Worm (Caenorhabditis elegans) whole organism, late embryonic: ENCODE data around the gene eas-1.

Experiments used
- C38D4.7 ChIP-seq: fragments of 200-800 bp; sonication (Bioruptor generic); optimal IDR thresholded peaks from 2 replicates; lab custom pipeline; 2018; ENCODE audit warnings: mild to moderate bottlenecking, missing genetic modification characterization, moderate library complexity, missing compliant biosample characterization
- F13H6.1 ChIP-seq: sonication (generic microtip); optimal IDR thresholded peaks from 2 replicates; lab custom pipeline; 2016; ENCODE audit warnings: missing genetic modification characterization, missing compliant biosample characterization
- K09A11.1 ChIP-seq: sonication (generic microtip); optimal IDR thresholded peaks from 2 replicates; lab custom pipeline; 2017; ENCODE audit warnings: antibody characterized with exemption, mild to moderate bottlenecking, missing genetic modification characterization, missing compliant biosample characterization; ENCODE audit not compliant: insufficient read depth
- T23F11.4 ChIP-seq: fragments of 200-800 bp; sonication (Bioruptor generic); optimal IDR thresholded peaks from 2 replicates; lab custom pipeline; 2018; ENCODE audit warnings: mild to moderate bottlenecking, missing genetic modification characterization, missing compliant biosample characterization
- ahr-1 ChIP-seq: sonication (generic microtip); optimal IDR thresholded peaks from 2 replicates; lab custom pipeline; 2016; ENCODE audit warnings: missing genetic modification characterization, missing compliant biosample characterization
- ama-1 ChIP-seq: fragments of 150-350 bp; optimal IDR thresholded peaks from 2 replicates; lab custom pipeline; 2014
- ceh-19 ChIP-seq: fragments of 200-800 bp; sonication (Bioruptor generic); optimal IDR thresholded peaks from 2 replicates; lab custom pipeline; 2018; ENCODE audit warnings: mild to moderate bottlenecking, missing genetic modification characterization, missing compliant biosample characterization
- ceh-22 ChIP-seq: sonication (generic microtip); optimal IDR thresholded peaks from 2 replicates; lab custom pipeline; 2017; ENCODE audit warnings: missing biosample characterization, missing genetic modification characterization
- ceh-24 ChIP-seq: sonication (generic microtip); optimal IDR thresholded peaks from 2 replicates; lab custom pipeline; 2016; ENCODE audit warnings: mild to moderate bottlenecking, missing genetic modification characterization, missing compliant biosample characterization
- ceh-30 ChIP-seq: fragments of 150-350 bp; optimal IDR thresholded peaks from 2 replicates; lab custom pipeline; 2014; ENCODE audit warnings: missing biosample characterization, missing genetic modification characterization
- ceh-31 ChIP-seq: sonication (generic microtip); optimal IDR thresholded peaks from 2 replicates; lab custom pipeline; 2016; ENCODE audit warnings: missing genetic modification characterization, missing compliant biosample characterization
- ceh-45 ChIP-seq: fragments of 200-800 bp; sonication (Bioruptor generic); IDR thresholded peaks from 2 replicates; pipeline ENCODE4 v1.3.6; 2022; ENCODE audit warnings: missing genetic modification reagents, missing genetic modification characterization, missing compliant biosample characterization
- ceh-48 ChIP-seq: sonication (generic microtip); optimal IDR thresholded peaks from 2 replicates; lab custom pipeline; 2016; ENCODE audit warnings: missing genetic modification characterization, inconsistent platforms, missing compliant biosample characterization
- ceh-9 ChIP-seq: sonication (generic microtip); optimal IDR thresholded peaks from 2 replicates; lab custom pipeline; 2016; ENCODE audit warnings: mild to moderate bottlenecking, missing genetic modification characterization, inconsistent platforms, missing compliant biosample characterization
- dmd-4 ChIP-seq: sonication (generic microtip); optimal IDR thresholded peaks from 2 replicates; lab custom pipeline; 2016; ENCODE audit warnings: borderline replicate concordance, missing genetic modification characterization, missing compliant biosample characterization
- ets-4 ChIP-seq: sonication (generic microtip); optimal IDR thresholded peaks from 2 replicates; lab custom pipeline; 2016; ENCODE audit warnings: missing genetic modification characterization, missing compliant biosample characterization
- fkh-10 ChIP-seq: fragments of 150-350 bp; optimal IDR thresholded peaks from 2 replicates; lab custom pipeline; 2014; ENCODE audit warnings: missing biosample characterization, missing genetic modification reagents, missing genetic modification characterization
- fkh-6 ChIP-seq: sonication (generic microtip); optimal IDR thresholded peaks from 2 replicates; lab custom pipeline; 2016; ENCODE audit warnings: missing genetic modification characterization, missing compliant biosample characterization
- gmeb-2 ChIP-seq: sonication (generic microtip); optimal IDR thresholded peaks from 2 replicates; lab custom pipeline; 2016; ENCODE audit warnings: missing genetic modification characterization, inconsistent platforms, missing compliant biosample characterization
- hlh-13 ChIP-seq: fragments of 200-800 bp; sonication (Bioruptor generic); optimal IDR thresholded peaks from 2 replicates; lab custom pipeline; 2018; ENCODE audit warnings: mild to moderate bottlenecking, missing genetic modification characterization, missing compliant biosample characterization
- hlh-15 ChIP-seq: sonication (generic microtip); optimal IDR thresholded peaks from 2 replicates; lab custom pipeline; 2016; ENCODE audit warnings: missing genetic modification characterization, missing compliant biosample characterization
- hlh-30 ChIP-seq: sonication (generic microtip); optimal IDR thresholded peaks from 2 replicates; lab custom pipeline; 2017; ENCODE audit warnings: antibody characterized with exemption, missing genetic modification characterization, missing compliant biosample characterization; ENCODE audit not compliant: insufficient read depth
- mec-3 ChIP-seq: sonication (generic microtip); optimal IDR thresholded peaks from 2 replicates; lab custom pipeline; 2016; ENCODE audit warnings: borderline replicate concordance, missing genetic modification characterization, missing compliant biosample characterization
- nfya-1 ChIP-seq: sonication (generic microtip); optimal IDR thresholded peaks from 2 replicates; lab custom pipeline; 2017; ENCODE audit warnings: missing genetic modification characterization, mild to moderate bottlenecking, missing compliant biosample characterization, antibody characterized with exemption, moderate library complexity
- pag-3 ChIP-seq: sonication (generic microtip); optimal IDR thresholded peaks from 2 replicates; lab custom pipeline; 2016; ENCODE audit warnings: missing compliant biosample characterization, missing genetic modification characterization, borderline replicate concordance
- pat-9 ChIP-seq: fragments of 200-800 bp; sonication (Bioruptor generic); optimal IDR thresholded peaks from 2 replicates; lab custom pipeline; 2018; ENCODE audit warnings: mild to moderate bottlenecking, missing genetic modification characterization, moderate library complexity, missing compliant biosample characterization
- pax-1 ChIP-seq: fragments of 150-350 bp; optimal IDR thresholded peaks from 2 replicates; lab custom pipeline; 2014; ENCODE audit warnings: missing biosample characterization, missing genetic modification characterization
- pha-2 ChIP-seq: sonication (generic microtip); optimal IDR thresholded peaks from 2 replicates; lab custom pipeline; 2017; ENCODE audit warnings: mild to moderate bottlenecking, missing genetic modification characterization, missing compliant biosample characterization
- pqm-1 ChIP-seq: sonication (generic microtip); optimal IDR thresholded peaks from 2 replicates; lab custom pipeline; 2016; ENCODE audit warnings: missing genetic modification characterization, missing compliant biosample characterization
- sdc-2 ChIP-seq: sonication (generic microtip); optimal IDR thresholded peaks from 2 replicates; lab custom pipeline; 2016; ENCODE audit warnings: missing genotype, missing genetic modification characterization, missing compliant biosample characterization
- sox-4 ChIP-seq: sonication (generic microtip); optimal IDR thresholded peaks from 2 replicates; lab custom pipeline; 2017; ENCODE audit warnings: mild to moderate bottlenecking, missing genetic modification characterization, inconsistent platforms, missing compliant biosample characterization
- syd-9 ChIP-seq: sonication (generic microtip); optimal IDR thresholded peaks from 2 replicates; lab custom pipeline; 2016; ENCODE audit warnings: mild to moderate bottlenecking, missing genetic modification characterization, moderate library complexity, missing compliant biosample characterization
- tbx-7 ChIP-seq: sonication (generic microtip); optimal IDR thresholded peaks from 2 replicates; lab custom pipeline; 2016; ENCODE audit warnings: missing genotype, missing genetic modification characterization, missing compliant biosample characterization
- ttx-3 ChIP-seq: sonication (generic microtip); optimal IDR thresholded peaks from 2 replicates; lab custom pipeline; 2016; ENCODE audit warnings: missing genetic modification reagents, missing genetic modification characterization, missing compliant biosample characterization
- unc-55 ChIP-seq: sonication (generic microtip); optimal IDR thresholded peaks from 2 replicates; lab custom pipeline; 2017; ENCODE audit warnings: missing biosample characterization, missing genetic modification reagents, missing genetic modification characterization
- unc-86 ChIP-seq: sonication (generic microtip); optimal IDR thresholded peaks from 2 replicates; lab custom pipeline; 2016; ENCODE audit warnings: missing genetic modification characterization, missing compliant biosample characterization
- zip-5 ChIP-seq: sonication (generic microtip); optimal IDR thresholded peaks from 2 replicates; lab custom pipeline; 2016; ENCODE audit warnings: missing genetic modification characterization, missing compliant biosample characterization

Gene eas-1

ce11 chrII:4737348-4737747 lies 2.9 kb upstream of the eas-1 start, which contains the start of gene ctsa-1.1:
Gene ctsa-1.1 (plus strand): TSS chrII:4737648.
- TF ChIP-seq ceh-9 (tag; lab: Kevin White, UChicago) (no peak), ttx-3 (tag; lab: Kevin White, UChicago) (no peak), ahr-1 (tag; lab: Kevin White, UChicago) (no peak), pha-2 (no peak), K09A11.1 (no peak), F13H6.1 (tag; lab: Kevin White, UChicago) (no peak), dmd-4 (no peak), pag-3 (tag; lab: Kevin White, UChicago) (no peak), ceh-48 (tag; lab: Kevin White, UChicago) (no peak), ceh-24 (tag; lab: Kevin White, UChicago) (no peak), ceh-22 (tag; lab: Kevin White, UChicago) (no peak), ceh-45 (no peak), zip-5 (tag; lab: Kevin White, UChicago) (no peak), pax-1 (no peak)

- TF ChIP-seq sox-4 (tag; lab: Kevin White, UChicago) (no peak), nfya-1 (tag; lab: Kevin White, UChicago) (no peak), ceh-30 (no peak), pat-9 (tag; lab: Kevin White, UChicago) (no peak), unc-55 (no peak), hlh-15 (no peak), ceh-24 (tag; lab: Kevin White, UChicago) (no peak), ceh-19 (GFP tag; lab: Kevin White, UChicago) (no peak), fkh-10 (GFP tag; lab: Kevin White, UChicago) (no peak), C38D4.7 (GFP tag; lab: Kevin White, UChicago) (no peak)
- TF ChIP-seq, all 69 proteins: peak for 0
Measured at ce11 chrII:4741527-4742187, 1.4 kb downstream of the eas-1 start, which contains the start of gene acs-11. Gene acs-11 (plus strand): TSS chrII:4742137.

- no peak for TF ChIP-seq ceh-31
- no peak for TF ChIP-seq ceh-22 (tag; lab: Kevin White, UChicago)
Measured at ce11 chrII:4745281-4745680, 5.1 kb downstream of the eas-1 start.

- TF ChIP-seq pqm-1 (tag; lab: Kevin White, UChicago) (no peak), K09A11.1 (no peak), T23F11.4 (no peak), ceh-22 (tag; lab: Kevin White, UChicago) (no peak), pax-1 (no peak), zip-5 (tag; lab: Kevin White, UChicago) (no peak), hlh-30 (peak; percentile 22)
Measured at ce11 chrII:4747063-4747462, 6.9 kb downstream of the eas-1 start.

ce11 chrII:4747697-4748096 lies 7.5 kb downstream of the eas-1 start:
- no peak for TF ChIP-seq tbx-7 (tag; lab: Kevin White, UChicago)
- no peak for TF ChIP-seq unc-86 (tag; lab: Kevin White, UChicago)
- TF ChIP-seq ama-1 (lab: Kevin White, UChicago): no peak
- TF ChIP-seq sdc-2 (tag; lab: Kevin White, UChicago): no peak
- TF ChIP-seq ets-4 (tag; lab: Kevin White, UChicago): no peak
- no peak for TF ChIP-seq syd-9 (tag; lab: Kevin White, UChicago)
- no peak for TF ChIP-seq mec-3
- no peak for TF ChIP-seq pat-9 (tag; lab: Kevin White, UChicago)
- TF ChIP-seq gmeb-2 (tag; lab: Kevin White, UChicago): no peak
- no peak for TF ChIP-seq nfya-1 (tag; lab: Kevin White, UChicago)
- TF ChIP-seq fkh-6 (tag; lab: Kevin White, UChicago): no peak
- TF ChIP-seq hlh-13 (GFP tag; lab: Kevin White, UChicago): no peak
